Fruit fly (Drosophila melanogaster) whole organism, embryonic: ENCODE data around the gene PCID2.
A peak's percentile ranks its signal among the peaks of the same experiment; 100 is the strongest.

Experiments
- Bgb ChIP-seq: fragments of 200-800 bp; sonication (Bioruptor generic); IDR thresholded peaks from 2 replicates; pipeline ENCODE4 v1.3.6; 2022; ENCODE audit warnings: missing biosample characterization, missing genetic modification characterization; ENCODE audit not compliant: partially characterized antibody
- CG10267 ChIP-seq: fragments of 200-800 bp; sonication (Bioruptor generic); optimal IDR thresholded peaks from 2 replicates; lab custom pipeline; 2018; ENCODE audit warnings: missing biosample characterization, mild to moderate bottlenecking, missing genetic modification characterization, moderate library complexity
- CG11456 ChIP-seq: fragments of 200-800 bp; sonication (Bioruptor generic); IDR thresholded peaks from 3 replicates; pipeline ENCODE4 v1.3.6; 2022; ENCODE audit warnings: missing biosample characterization, missing genetic modification characterization
- CG11695 ChIP-seq: fragments of 200-800 bp; sonication (Bioruptor generic); IDR thresholded peaks from 3 replicates; pipeline ENCODE4 v1.3.6; 2022; ENCODE audit warnings: missing biosample characterization, missing genetic modification characterization
- CG12659 ChIP-seq: fragments of 200-800 bp; sonication (Bioruptor generic); optimal IDR thresholded peaks from 3 replicates; lab custom pipeline; 2017; ENCODE audit warnings: mild to moderate bottlenecking, missing biosample characterization, missing genetic modification reagents, missing genetic modification characterization
- CG13123 ChIP-seq: fragments of 200-800 bp; sonication (Bioruptor generic); optimal IDR thresholded peaks from 2 replicates; lab custom pipeline; 2016; ENCODE audit warnings: missing biosample characterization, missing genetic modification characterization
- CG13296 ChIP-seq: fragments of 200-800 bp; sonication (Bioruptor generic); optimal IDR thresholded peaks from 3 replicates; lab custom pipeline; 2018; ENCODE audit warnings: missing biosample characterization, mild to moderate bottlenecking, missing genetic modification characterization
- CG17802 ChIP-seq: fragments of 200-800 bp; sonication (Bioruptor generic); optimal IDR thresholded peaks from 2 replicates; lab custom pipeline; 2018; ENCODE audit warnings: missing biosample characterization, mild to moderate bottlenecking, missing genetic modification characterization, moderate library complexity
- CG18011 ChIP-seq: fragments of 200-800 bp; sonication (Bioruptor generic); optimal IDR thresholded peaks from 2 replicates; lab custom pipeline; 2017; ENCODE audit warnings: missing biosample characterization, missing genetic modification characterization, mild to moderate bottlenecking, moderate library complexity, missing genotype
- CG18599 ChIP-seq: fragments of 200-800 bp; sonication (Bioruptor generic); optimal IDR thresholded peaks from 3 replicates; lab custom pipeline; 2017; ENCODE audit warnings: missing biosample characterization, missing genetic modification characterization, mild to moderate bottlenecking, moderate library complexity, missing genetic modification reagents
- CG30020 ChIP-seq: fragments of 200-800 bp; optimal IDR thresholded peaks from 2 replicates; lab custom pipeline; 2019; ENCODE audit warnings: missing biosample characterization, mild to moderate bottlenecking, missing genetic modification characterization, moderate library complexity
- CG34376 ChIP-seq: fragments of 200-800 bp; sonication (Bioruptor generic); optimal IDR thresholded peaks from 2 replicates; lab custom pipeline; 2018; ENCODE audit warnings: missing biosample characterization, mild to moderate bottlenecking, missing genetic modification characterization
- CG4404 ChIP-seq: fragments of 200-800 bp; sonication (Bioruptor generic); IDR thresholded peaks from 2 replicates; pipeline ENCODE4 v1.3.6; 2022; ENCODE audit warnings: missing biosample characterization, missing genetic modification characterization
- CG6254 ChIP-seq: fragments of 200-800 bp; sonication (Bioruptor generic); optimal IDR thresholded peaks from 3 replicates; lab custom pipeline; 2017; ENCODE audit warnings: mild to moderate bottlenecking, missing biosample characterization, missing genetic modification reagents, missing genetic modification characterization
- CG6272 ChIP-seq: fragments of 200-800 bp; sonication (Bioruptor generic); IDR thresholded peaks from 2 replicates; pipeline ENCODE4 v1.3.6; 2022; ENCODE audit warnings: missing biosample characterization, missing genetic modification characterization
- CG8944 ChIP-seq: fragments of 200-800 bp; sonication (Bioruptor generic); optimal IDR thresholded peaks from 3 replicates; lab custom pipeline; 2016; ENCODE audit warnings: missing biosample characterization, missing genetic modification characterization
- CG9876 ChIP-seq: fragments of 200-800 bp; sonication (Bioruptor generic); optimal IDR thresholded peaks from 2 replicates; lab custom pipeline; 2016; ENCODE audit warnings: missing biosample characterization, missing genetic modification characterization
- D19A ChIP-seq: fragments of 200-800 bp; optimal IDR thresholded peaks from 3 replicates; lab custom pipeline; 2019; ENCODE audit warnings: missing biosample characterization, mild to moderate bottlenecking, missing genetic modification characterization, moderate library complexity
- Dfd ChIP-seq, 2 experiments: fragments of >200 bp; optimal IDR thresholded peaks; 2 replicates each; lab custom pipeline; 2017; ENCODE audit warnings: missing biosample characterization in 2 of 2, missing genetic modification characterization in 2 of 2
- E2f2 ChIP-seq: fragments of 200-800 bp; sonication (Bioruptor generic); IDR thresholded peaks from 2 replicates; pipeline ENCODE4 v1.3.6; 2022; ENCODE audit warnings: missing biosample characterization, missing genetic modification characterization
- Fer1 ChIP-seq: fragments of 200-800 bp; sonication (Bioruptor generic); optimal IDR thresholded peaks from 2 replicates; lab custom pipeline; 2017; ENCODE audit warnings: missing biosample characterization, mild to moderate bottlenecking, missing genetic modification characterization
- Lhr ChIP-seq: fragments of 200-800 bp; sonication (Bioruptor generic); optimal IDR thresholded peaks from 3 replicates; lab custom pipeline; 2017; ENCODE audit warnings: mild to moderate bottlenecking, missing biosample characterization, missing genetic modification reagents, missing genetic modification characterization
- Med ChIP-seq: fragments of 200-800 bp; sonication (Bioruptor generic); peaks from one replicate; lab custom pipeline; 2016; ENCODE audit warnings: missing biosample characterization, missing genetic modification characterization, mild to moderate bottlenecking, inconsistent platforms, moderate library complexity
- Pdp1 ChIP-seq, 2 experiments: fragments of 200-800 bp; sonication (Bioruptor generic); optimal IDR thresholded peaks; 3 replicates each; lab custom pipeline; 2016; ENCODE audit warnings: missing biosample characterization in 2 of 2, missing genetic modification characterization in 2 of 2, mild to moderate bottlenecking in 1 of 2, moderate library complexity in 1 of 2
- Sry-δ ChIP-seq: fragments of 200-800 bp; sonication (Bioruptor generic); optimal IDR thresholded peaks from 2 replicates; lab custom pipeline; 2016; ENCODE audit warnings: missing biosample characterization, missing genetic modification characterization
- Vsx1 ChIP-seq: fragments of 200-800 bp; sonication (Bioruptor generic); optimal IDR thresholded peaks from 2 replicates; lab custom pipeline; 2017; ENCODE audit warnings: missing biosample characterization, mild to moderate bottlenecking, missing genetic modification characterization, missing genetic modification reagents
- caup ChIP-seq: fragments of 200-800 bp; sonication (Bioruptor generic); optimal IDR thresholded peaks from 3 replicates; lab custom pipeline; 2017; ENCODE audit warnings: missing biosample characterization, mild to moderate bottlenecking, missing genetic modification characterization, moderate library complexity; ENCODE audit not compliant: severe bottlenecking
- crp ChIP-seq, 2 experiments: fragments of 200-800 bp; sonication (Bioruptor generic); optimal IDR thresholded peaks; 2 replicates in 1 of 2; 3 replicates in 1 of 2; lab custom pipeline; 2017; ENCODE audit warnings: missing biosample characterization in 2 of 2, missing genetic modification characterization in 2 of 2, mild to moderate bottlenecking in 1 of 2, moderate library complexity in 1 of 2
- eve ChIP-seq, 2 experiments: fragments of >200 bp; optimal IDR thresholded peaks; 2 replicates each; lab custom pipeline; 2017; ENCODE audit warnings: missing biosample characterization in 2 of 2, missing genetic modification characterization in 2 of 2
- exex ChIP-seq: fragments of 200-800 bp; sonication (Bioruptor generic); optimal IDR thresholded peaks from 4 replicates; lab custom pipeline; 2018; ENCODE audit warnings: missing biosample characterization, mild to moderate bottlenecking, missing genetic modification characterization, moderate library complexity
- lab ChIP-seq: fragments of 200-800 bp; sonication (Bioruptor generic); optimal IDR thresholded peaks from 3 replicates; lab custom pipeline; 2017; ENCODE audit warnings: missing biosample characterization, missing genetic modification characterization, mild to moderate bottlenecking, moderate library complexity, missing genetic modification reagents
- mirr ChIP-seq: fragments of 200-800 bp; sonication (Bioruptor generic); optimal IDR thresholded peaks from 3 replicates; lab custom pipeline; 2018; ENCODE audit warnings: missing biosample characterization, mild to moderate bottlenecking, missing genetic modification characterization
- sens ChIP-seq: fragments of 200-800 bp; sonication (Bioruptor generic); peaks from one replicate; lab custom pipeline; 2016; ENCODE audit warnings: missing biosample characterization, missing genetic modification characterization
- sob ChIP-seq: fragments of 200-800 bp; sonication (Bioruptor generic); IDR thresholded peaks from 2 replicates; pipeline ENCODE4 v1.3.6; 2022; ENCODE audit warnings: missing biosample characterization, missing genetic modification characterization
- sug ChIP-seq: fragments of 200-800 bp; optimal IDR thresholded peaks from 2 replicates; lab custom pipeline; 2019; ENCODE audit warnings: missing biosample characterization, mild to moderate bottlenecking, missing genetic modification characterization, moderate library complexity

PCID2 gene

DNA sequence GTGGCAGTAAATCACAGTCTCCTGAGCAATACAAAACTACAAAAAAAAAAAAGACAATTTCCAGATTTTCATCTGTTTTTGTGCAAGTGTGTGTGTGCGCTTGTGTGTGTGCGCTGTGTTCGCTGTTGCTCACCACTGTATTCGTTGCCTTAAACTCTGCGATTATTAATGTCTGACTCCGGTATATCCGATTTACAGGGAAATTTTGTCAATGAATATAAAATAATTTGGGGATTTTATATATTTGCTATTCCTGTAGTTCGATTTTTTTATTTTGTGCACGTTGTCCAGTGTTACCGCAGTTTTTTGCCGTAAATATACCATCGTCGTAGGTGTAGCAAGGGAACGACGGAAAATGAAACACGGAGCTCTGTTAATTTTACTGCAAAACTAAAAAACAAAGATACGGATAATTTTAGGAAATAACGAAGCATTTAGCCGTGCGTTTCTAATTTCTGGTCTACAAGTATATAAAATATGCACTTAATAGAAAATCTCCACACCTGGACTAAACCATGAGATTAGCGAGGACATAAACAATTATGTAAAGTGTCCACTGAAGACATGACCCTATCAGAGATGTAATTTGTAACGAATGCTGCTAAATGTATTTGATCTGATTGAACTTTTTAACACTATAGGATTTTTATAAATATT lies 17.0 kb upstream of the PCID2 start, which contains the start of gene Duba (continued):
- TF ChIP-seq CG17802 (tag; lab: Kevin White, UChicago) (peak; percentile 72), Med (GFP tag; lab: Kevin White, UChicago) (peak; percentile 71), CG30020 (tag; lab: Kevin White, UChicago) (peak; percentile 95), Lhr (GFP tag; lab: Kevin White, UChicago) (peak; percentile 56), CG9876 (GFP tag; lab: Kevin White, UChicago) (no peak), crp (GFP tag; optimal IDR thresholded peaks at IDR 0.05; lab: Kevin White, UChicago) (peak in 1 of 2 experiments; percentile 23), Sry-δ (GFP tag; lab: Kevin White, UChicago) (peak; percentile 46), CG4404 (no peak), CG12659 (peak; percentile 39), sens (GFP tag; lab: Kevin White, UChicago) (peak; percentile 87), CG11456 (GFP tag; lab: Robert Waterston, UW) (no peak)

DNA sequence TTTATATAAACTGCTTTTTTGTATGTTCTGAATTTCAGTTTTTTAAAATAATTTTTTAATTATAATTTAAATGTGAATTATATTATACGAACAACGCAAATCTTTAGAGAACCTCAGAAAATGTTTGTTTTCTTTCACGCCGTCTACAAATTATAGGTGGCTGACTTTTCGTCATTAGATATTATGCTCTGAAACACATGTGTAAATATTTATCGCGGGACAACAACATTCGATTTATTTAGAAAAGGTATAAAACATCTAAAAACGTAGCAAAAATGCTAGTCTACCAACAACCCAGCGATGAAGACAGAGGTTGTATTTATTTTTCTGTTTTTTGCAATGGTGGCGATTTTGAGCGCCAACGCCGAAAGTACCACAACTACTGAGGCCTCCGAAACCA lies 16.4 kb upstream of the PCID2 start, which contains the start of gene CG42832:
CG42832 (plus strand) TSS at position 301 of the 400 bp plus-strand sequence.
- TF ChIP-seq sob (GFP tag; lab: Robert Waterston, UW) (0 out of 2 replicates have a peak, but pooled peaks have one; percentile 35), CG8944 (GFP tag; lab: Kevin White, UChicago) (no peak), Bgb (no peak), CG11695 (GFP tag; lab: Robert Waterston, UW) (0 out of 3 replicates have a peak, but pooled peaks have one; percentile 25), lab (peak; percentile 52), Fer1 (GFP tag; lab: Kevin White, UChicago) (peak; percentile 21), CG18011 (no peak), Dfd (GFP tag; optimal IDR thresholded peaks at IDR 0.05; lab: Kevin White, UChicago) (no peak), caup (GFP tag; lab: Kevin White, UChicago) (peak; percentile 42), CG18599 (GFP tag; lab: Kevin White, UChicago) (peak; percentile 43), CG13296 (GFP tag; lab: Kevin White, UChicago) (peak; percentile 6), CG6272 (no peak)

DNA sequence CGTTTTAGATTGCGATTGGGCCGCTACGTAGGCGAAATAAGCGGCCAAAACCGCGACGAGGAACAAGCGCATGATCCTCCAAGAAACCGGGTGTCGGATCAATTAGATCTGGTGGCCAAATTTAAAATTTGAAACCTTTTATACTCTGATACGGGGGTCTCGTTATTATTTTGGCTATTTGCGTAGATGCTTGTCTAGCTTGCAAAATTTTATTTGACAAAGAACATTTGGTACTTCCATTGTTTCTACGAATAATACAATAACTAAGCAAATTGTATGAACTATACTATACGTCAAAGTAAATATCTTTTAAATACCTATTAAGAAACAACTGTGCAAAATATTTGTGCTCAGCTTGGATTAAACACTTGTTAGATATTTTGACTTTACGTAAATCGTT lies 6.2 kb upstream of the PCID2 start, which contains the start of gene Muc68Ca:
Muc68Ca (minus strand) TSS at position 101 of the 400 bp plus-strand sequence.
- no peak for TF ChIP-seq CG13123 (GFP tag; lab: Kevin White, UChicago)

DNA sequence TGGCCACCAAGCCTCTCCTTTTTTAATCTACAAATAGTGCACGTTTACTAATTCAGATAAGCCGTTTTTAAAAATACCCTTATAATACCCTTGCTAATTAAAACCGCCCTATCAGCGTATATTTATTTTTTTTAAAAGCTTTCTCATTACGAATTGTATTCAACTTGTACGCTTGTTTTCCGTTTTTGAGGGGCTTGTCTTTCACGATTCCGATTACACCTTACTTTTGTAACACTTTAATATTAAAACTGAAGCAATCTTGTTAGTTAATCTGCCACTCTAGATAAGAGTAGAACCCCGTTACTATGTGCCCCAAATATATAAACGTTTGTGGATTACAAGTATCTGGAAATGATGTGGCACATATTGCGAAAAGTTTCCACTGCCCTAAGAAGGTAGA lies 3.5 kb upstream of the PCID2 start:
- no peak for TF ChIP-seq CG10267 (tag; lab: Kevin White, UChicago)
- peak; percentile 2 for TF ChIP-seq sens (GFP tag; lab: Kevin White, UChicago)
- peak; percentile 51 for TF ChIP-seq mirr (GFP tag; lab: Kevin White, UChicago)
- no peak for TF ChIP-seq Sry-δ (GFP tag; lab: Kevin White, UChicago)
- no peak for TF ChIP-seq E2f2
- TF ChIP-seq Med (GFP tag; lab: Kevin White, UChicago), result no peak
- TF ChIP-seq Pdp1 (GFP tag; optimal IDR thresholded peaks at IDR 0.05; lab: Kevin White, UChicago), result peak in 1 of 2 experiments; percentile 13
- peak; percentile 44 for TF ChIP-seq sug (tag; lab: Kevin White, UChicago)
- TF ChIP-seq CG34376 (GFP tag; lab: Kevin White, UChicago), result peak; percentile 23
- TF ChIP-seq exex (tag; lab: Kevin White, UChicago), result peak; percentile 83
- TF ChIP-seq CG6254 (GFP tag; lab: Kevin White, UChicago), result no peak
- TF ChIP-seq D19A (tag; lab: Kevin White, UChicago), result peak; percentile 41
- TF ChIP-seq eve (GFP tag; optimal IDR thresholded peaks at IDR 0.05; lab: Kevin White, UChicago), result no peak
- peak; percentile 0 for TF ChIP-seq Vsx1 (GFP tag; lab: Kevin White, UChicago)
